Worm (Caenorhabditis elegans): ENCODE results near the gene irld-47.
A peak's percentile ranks its signal among the peaks of the same experiment; 100 is the strongest.

irld-47 gene

DNA sequence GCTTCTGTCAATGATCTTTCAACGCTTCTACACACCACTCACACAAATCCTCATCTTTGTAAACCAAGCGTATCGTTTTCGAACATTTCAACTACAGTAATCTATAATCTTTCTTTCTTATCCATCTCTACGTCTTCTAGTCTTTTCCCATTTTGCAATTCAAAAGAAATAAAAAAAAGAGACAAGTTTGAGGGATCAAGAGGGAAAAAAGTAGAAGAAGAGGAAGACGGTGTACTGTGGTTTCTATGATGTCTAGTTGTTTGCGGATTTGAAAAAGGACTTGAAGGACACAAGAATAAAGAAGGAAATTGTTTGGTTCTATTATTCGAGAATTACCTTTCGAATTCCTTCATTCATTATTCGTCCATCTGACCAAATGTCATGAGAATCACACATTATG lies 29.8 kb downstream of the irld-47 start:
- TF ChIP-seq sem-2 (GFP tag; optimal IDR thresholded peaks at IDR 0.05), result no peak
- no peak for TF ChIP-seq ham-2 (GFP tag; optimal IDR thresholded peaks at IDR 0.05)
- no peak for TF ChIP-seq elt-1 (tag; optimal IDR thresholded peaks at IDR 0.05; ENCODE audit: borderline replicate concordance, insufficient read depth)
- TF ChIP-seq lin-13 (tag; optimal IDR thresholded peaks at IDR 0.05), result no peak
- no peak for TF ChIP-seq hlh-1 (tag; optimal IDR thresholded peaks at IDR 0.05)
- TF ChIP-seq nhr-2 (tag; optimal IDR thresholded peaks at IDR 0.05), result no peak
- no peak for TF ChIP-seq flh-1 (GFP tag; optimal IDR thresholded peaks at IDR 0.05)
- no peak for TF ChIP-seq unc-39 (tag; optimal IDR thresholded peaks at IDR 0.05)
- TF ChIP-seq bed-3 (GFP tag; optimal IDR thresholded peaks at IDR 0.05), result no peak
- TF ChIP-seq nhr-28 (tag; optimal IDR thresholded peaks at IDR 0.05), result no peak
- TF ChIP-seq nhr-237 (tag; optimal IDR thresholded peaks at IDR 0.05), result no peak
- no peak for TF ChIP-seq ztf-11 (tag; optimal IDR thresholded peaks at IDR 0.05)

DNA sequence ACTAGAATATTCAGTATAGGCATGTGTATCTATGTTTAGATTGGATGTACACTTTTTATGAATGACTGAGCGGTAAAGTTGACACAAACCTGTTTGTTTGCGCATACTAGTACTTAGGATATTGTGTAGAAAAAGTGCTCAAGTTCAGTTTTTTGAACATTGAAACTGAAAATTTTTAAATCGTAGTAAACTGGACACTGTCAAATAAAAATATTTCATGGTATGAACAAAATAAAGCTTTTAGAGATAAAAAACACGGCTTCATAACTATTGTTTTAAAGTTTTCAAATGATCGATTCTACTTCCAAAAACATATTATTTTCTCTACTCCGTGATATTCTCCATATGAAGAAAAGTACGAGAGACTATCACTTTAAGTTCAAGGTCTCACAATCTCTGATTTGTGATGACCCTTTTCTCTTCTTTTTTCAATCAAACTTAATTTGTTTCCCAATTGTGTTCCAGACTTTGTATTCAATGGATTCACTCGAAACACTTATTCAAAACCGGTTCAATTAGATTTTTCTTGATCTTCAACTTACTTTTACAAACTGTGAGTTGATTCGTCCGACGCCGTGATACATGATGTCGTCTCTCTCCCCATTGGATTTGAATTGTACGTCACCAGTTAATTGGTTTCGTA lies 30.8 kb downstream of the irld-47 start:
- TF ChIP-seq ceh-43 (GFP tag; optimal IDR thresholded peaks at IDR 0.05), result no peak
- TF ChIP-seq elt-1 (tag; optimal IDR thresholded peaks at IDR 0.05; ENCODE audit: borderline replicate concordance, insufficient read depth), result no peak
- TF ChIP-seq lsy-2 (tag; optimal IDR thresholded peaks at IDR 0.05), result no peak
- no peak for TF ChIP-seq nhr-76 (tag; optimal IDR thresholded peaks at IDR 0.05)
- TF ChIP-seq mls-2 (tag; optimal IDR thresholded peaks at IDR 0.05), result no peak
- TF ChIP-seq zip-8 (tag; optimal IDR thresholded peaks at IDR 0.05), result no peak
- no peak for TF ChIP-seq unc-62 (GFP tag; optimal IDR thresholded peaks at IDR 0.05)
- no peak for TF ChIP-seq unc-120 (tag; optimal IDR thresholded peaks at IDR 0.05; ENCODE audit: poor library complexity, severe bottlenecking)
- TF ChIP-seq lin-32 (GFP tag; optimal IDR thresholded peaks at IDR 0.05), result no peak
- no peak for TF ChIP-seq flh-1 (GFP tag; optimal IDR thresholded peaks at IDR 0.05)

DNA sequence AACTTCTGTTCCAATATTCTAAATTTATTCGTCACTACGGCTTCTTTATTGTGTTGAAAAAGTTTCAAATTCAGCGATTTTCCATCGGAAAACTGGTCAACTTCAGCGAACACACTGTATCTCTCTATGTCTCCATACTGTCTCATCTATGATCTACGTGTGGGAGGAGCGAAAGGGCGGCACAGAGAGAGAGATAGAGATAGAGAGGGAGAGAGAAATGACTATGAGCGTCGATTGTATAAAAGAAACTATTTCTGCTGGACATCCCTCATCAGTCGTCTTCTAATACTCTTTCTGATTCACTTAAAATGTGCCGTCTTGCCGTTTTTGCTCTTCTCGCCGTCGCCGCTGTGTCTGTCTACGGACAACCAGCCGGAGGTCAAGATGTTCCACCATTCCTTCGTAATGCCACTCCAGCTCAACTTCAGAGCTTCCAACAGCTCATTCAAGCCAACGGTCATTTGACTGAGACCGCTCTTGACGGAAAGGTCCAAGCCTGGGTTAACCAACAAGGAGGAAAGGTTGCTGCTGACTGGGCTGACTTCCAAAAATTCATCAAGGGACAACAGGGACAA lies 31.9 kb downstream of the irld-47 start, which contains the start of gene srlf-1:
Gene srlf-1 (plus strand): TSS at position 268 of the 575 bp plus-strand sequence.
- TF ChIP-seq bed-3 (GFP tag; optimal IDR thresholded peaks at IDR 0.05) (no peak), lin-32 (GFP tag; optimal IDR thresholded peaks at IDR 0.05) (no peak), hlh-1 (tag; optimal IDR thresholded peaks at IDR 0.05) (no peak), ceh-39 (tag; optimal IDR thresholded peaks at IDR 0.05) (no peak), M03D4.4 (tag; optimal IDR thresholded peaks at IDR 0.05) (no peak), nhr-2 (tag; optimal IDR thresholded peaks at IDR 0.05) (no peak), ztf-11 (tag; optimal IDR thresholded peaks at IDR 0.05) (no peak), nhr-76 (tag; optimal IDR thresholded peaks at IDR 0.05) (no peak)

DNA sequence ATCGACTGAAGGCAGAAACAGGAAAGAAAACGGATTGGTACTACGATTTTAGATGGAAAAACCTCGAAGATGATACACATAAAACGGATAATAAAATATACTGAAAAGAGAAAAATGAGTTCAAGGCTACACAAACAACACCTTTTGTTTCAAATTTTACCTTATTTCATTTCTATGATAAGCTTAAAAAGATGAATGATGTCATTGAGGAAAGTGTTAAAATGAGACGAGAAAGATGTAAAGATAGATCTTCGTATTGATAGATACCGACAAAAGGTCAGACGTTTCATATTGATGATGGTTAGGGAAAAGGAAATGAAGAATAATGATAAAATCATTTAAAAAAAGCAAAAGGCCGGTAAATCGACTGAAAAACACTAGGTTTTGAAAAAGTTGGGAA lies 32.7 kb downstream of the irld-47 start:
- TF ChIP-seq elt-1 (tag; optimal IDR thresholded peaks at IDR 0.05; ENCODE audit: borderline replicate concordance, insufficient read depth) (peak; percentile 26), mab-5 (tag; optimal IDR thresholded peaks at IDR 0.05) (no peak)

DNA sequence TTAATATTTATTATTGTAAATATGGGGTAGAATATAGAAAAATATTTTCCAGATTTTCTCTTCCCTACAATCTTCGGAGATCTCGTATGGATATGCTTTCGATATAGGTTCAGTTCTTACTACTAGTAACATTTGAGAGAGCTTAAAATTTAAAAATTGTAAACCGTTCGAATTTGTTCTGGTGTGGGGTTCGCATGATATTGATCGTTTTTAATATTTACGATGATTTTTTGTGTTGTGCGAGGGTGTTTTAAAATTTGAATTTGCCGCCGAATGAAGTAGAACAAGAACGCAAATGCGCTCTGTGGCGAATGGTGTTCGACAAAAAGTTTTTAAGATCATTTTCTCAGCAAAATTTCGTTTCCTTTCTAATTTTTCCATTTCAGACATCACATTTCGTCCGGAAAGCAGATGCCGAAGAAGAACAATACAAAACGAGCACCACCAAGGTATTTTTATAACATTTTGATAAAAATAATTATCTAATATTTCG lies 38.8 kb downstream of the irld-47 start, which contains the start of gene skr-17:
Gene skr-17 (plus strand): TSS at position 51 of the 493 bp plus-strand sequence.
- TF ChIP-seq ces-1 (GFP tag; optimal IDR thresholded peaks at IDR 0.05) (no peak), lsy-2 (tag; optimal IDR thresholded peaks at IDR 0.05) (no peak), hlh-1 (tag; optimal IDR thresholded peaks at IDR 0.05) (no peak), lin-32 (GFP tag; optimal IDR thresholded peaks at IDR 0.05) (no peak), tbx-8 (GFP tag; optimal IDR thresholded peaks at IDR 0.05) (no peak), elt-1 (tag; optimal IDR thresholded peaks at IDR 0.05; ENCODE audit: borderline replicate concordance, insufficient read depth) (no peak), sem-2 (GFP tag; optimal IDR thresholded peaks at IDR 0.05) (no peak), nhr-76 (tag; optimal IDR thresholded peaks at IDR 0.05) (no peak), mab-5 (tag; optimal IDR thresholded peaks at IDR 0.05) (no peak), unc-62 (GFP tag; optimal IDR thresholded peaks at IDR 0.05) (no peak), unc-39 (tag; optimal IDR thresholded peaks at IDR 0.05) (no peak), drap-1 (GFP tag; optimal IDR thresholded peaks at IDR 0.05) (no peak), blmp-1 (tag; optimal IDR thresholded peaks at IDR 0.05) (no peak), lin-13 (tag; optimal IDR thresholded peaks at IDR 0.05) (no peak), nhr-2 (tag; optimal IDR thresholded peaks at IDR 0.05) (no peak)

Data from whole organism, mixed stage, embryonic.